Fruit fly (Drosophila melanogaster) whole organism, wandering third instar larva: Measurements from ENCODE around the gene mRpL9.

Source experiments
- Abd-B ChIP-seq: fragments of >200 bp; optimal IDR thresholded peaks from 2 replicates; lab custom pipeline; 2017; ENCODE audit warnings: missing biosample characterization, missing genetic modification characterization
- CG32264 ChIP-seq: fragments of 200-800 bp; sonication (Bioruptor generic); optimal IDR thresholded peaks from 2 replicates; lab custom pipeline; 2016; ENCODE audit warnings: missing biosample characterization, missing genetic modification characterization
- CG9705 ChIP-seq: fragments of 200-800 bp; sonication (Bioruptor generic); optimal IDR thresholded peaks from 2 replicates; lab custom pipeline; 2018; ENCODE audit warnings: missing biosample characterization, mild to moderate bottlenecking, missing genetic modification characterization
- CrebA ChIP-seq: fragments of 200-800 bp; sonication (Bioruptor generic); optimal IDR thresholded peaks from 2 replicates; lab custom pipeline; 2016; ENCODE audit warnings: missing biosample characterization, mild to moderate bottlenecking, missing genetic modification characterization, borderline replicate concordance
- Dfd ChIP-seq: fragments of >200 bp; optimal IDR thresholded peaks from 2 replicates; lab custom pipeline; 2017; ENCODE audit warnings: missing biosample characterization, missing genetic modification characterization
- Dif ChIP-seq: fragments of 200-275, 200-300 bp; sonication (Bioruptor generic); optimal IDR thresholded peaks from 2 replicates; lab custom pipeline; 2018; ENCODE audit warnings: missing biosample characterization, missing genetic modification characterization; ENCODE audit not compliant: partially characterized antibody
- GATAd ChIP-seq: sonication (Bioruptor generic); optimal IDR thresholded peaks from 2 replicates; lab custom pipeline; 2016; ENCODE audit warnings: missing biosample characterization, missing genetic modification characterization
- HLH106 ChIP-seq: fragments of 200-800 bp; optimal IDR thresholded peaks from 3 replicates; lab custom pipeline; 2019; ENCODE audit warnings: missing biosample characterization, mild to moderate bottlenecking, missing genetic modification characterization, moderate library complexity
- Hnf4 ChIP-seq: fragments of 200-800 bp; sonication (Bioruptor generic); optimal IDR thresholded peaks from 2 replicates; lab custom pipeline; 2016; ENCODE audit warnings: missing biosample characterization, mild to moderate bottlenecking, missing genetic modification characterization
- Hr78 ChIP-seq: fragments of >200 bp; optimal IDR thresholded peaks from 2 replicates; lab custom pipeline; 2017; ENCODE audit warnings: missing biosample characterization, missing genetic modification characterization
- Hr83 ChIP-seq: fragments of 200-300 bp; sonication (Bioruptor generic); optimal IDR thresholded peaks from 2 replicates; lab custom pipeline; 2016; ENCODE audit warnings: missing biosample characterization, mild to moderate bottlenecking, missing genetic modification characterization, moderate library complexity; ENCODE audit not compliant: poor library complexity, severe bottlenecking
- Jra ChIP-seq: sonication (Bioruptor generic); optimal IDR thresholded peaks from 2 replicates; lab custom pipeline; 2016; ENCODE audit warnings: missing biosample characterization, missing genetic modification characterization
- Mio ChIP-seq: sonication (Bioruptor generic); optimal IDR thresholded peaks from 2 replicates; lab custom pipeline; 2016; ENCODE audit warnings: missing biosample characterization, missing genetic modification characterization
- Myc ChIP-seq: fragments of >200 bp; optimal IDR thresholded peaks from 2 replicates; lab custom pipeline; 2017
- N ChIP-seq: fragments of >200 bp; optimal IDR thresholded peaks from 2 replicates; lab custom pipeline; 2018; ENCODE audit warnings: missing biosample characterization, missing external identifiers, missing genetic modification characterization
- OdsH ChIP-seq: fragments of 200-800 bp; sonication (Bioruptor generic); optimal IDR thresholded peaks from 2 replicates; lab custom pipeline; 2016; ENCODE audit warnings: missing biosample characterization, mild to moderate bottlenecking, missing genetic modification characterization
- Rel ChIP-seq, 2 experiments: fragments of 200-800 bp; sonication (Bioruptor generic) in 1 of 2; optimal IDR thresholded peaks; 2 replicates in 1 of 2; 3 replicates in 1 of 2; lab custom pipeline; 2016 to 2019; ENCODE audit warnings: mild to moderate bottlenecking in 2 of 2, missing biosample characterization in 2 of 2, missing genetic modification characterization in 2 of 2, moderate library complexity in 1 of 2
- Sp1 ChIP-seq: fragments of 200-800 bp; sonication (Bioruptor generic); optimal IDR thresholded peaks from 3 replicates; lab custom pipeline; 2019; ENCODE audit warnings: missing biosample characterization, mild to moderate bottlenecking, missing genetic modification characterization, moderate library complexity
- Vsx2 ChIP-seq: fragments of 200-300, 225-300 bp; sonication (Bioruptor generic); optimal IDR thresholded peaks from 2 replicates; lab custom pipeline; 2018; ENCODE audit warnings: missing biosample characterization, missing genetic modification characterization; ENCODE audit not compliant: partially characterized antibody
- br ChIP-seq: fragments of 200-800 bp; sonication (Bioruptor generic); optimal IDR thresholded peaks from 2 replicates; lab custom pipeline; 2016; ENCODE audit warnings: missing biosample characterization, missing genetic modification characterization
- dl ChIP-seq, 2 experiments: fragments of 175-275, 200-275 bp in 1 of 2; fragments of 200-275 bp in 1 of 2; sonication (Bioruptor generic); optimal IDR thresholded peaks; lab custom pipeline; 2018; ENCODE audit warnings: mild to moderate bottlenecking in 2 of 2, missing biosample characterization in 2 of 2, missing genetic modification characterization in 2 of 2, moderate library complexity in 2 of 2; ENCODE audit not compliant: partially characterized antibody in 2 of 2, insufficient read depth in 1 of 2
- dmrt93B ChIP-seq: fragments of 200-800 bp; sonication (Bioruptor generic); optimal IDR thresholded peaks from 2 replicates; lab custom pipeline; 2018; ENCODE audit warnings: missing biosample characterization, mild to moderate bottlenecking, missing genetic modification characterization
- dsf ChIP-seq: sonication (Bioruptor generic); optimal IDR thresholded peaks from 2 replicates; lab custom pipeline; 2016; ENCODE audit warnings: missing biosample characterization, missing genetic modification characterization, borderline replicate concordance
- ey ChIP-seq: fragments of 200-800 bp; sonication (Bioruptor generic); optimal IDR thresholded peaks from 2 replicates; lab custom pipeline; 2016; ENCODE audit warnings: missing biosample characterization, missing genetic modification characterization
- foxo ChIP-seq, 2 experiments: fragments of 200-800 bp; sonication (Bioruptor generic); optimal IDR thresholded peaks; 2 replicates in 1 of 2; 3 replicates in 1 of 2; lab custom pipeline; 2016 to 2017; ENCODE audit warnings: missing biosample characterization in 2 of 2, missing genetic modification characterization in 2 of 2
- fru ChIP-seq: fragments of 200-800 bp; sonication (Bioruptor generic); optimal IDR thresholded peaks from 3 replicates; lab custom pipeline; 2016; ENCODE audit warnings: missing biosample characterization, mild to moderate bottlenecking, missing genetic modification characterization
- h ChIP-seq: fragments of 200-800 bp; sonication (Bioruptor generic); optimal IDR thresholded peaks from 3 replicates; lab custom pipeline; 2016; ENCODE audit warnings: missing biosample characterization, mild to moderate bottlenecking, missing genetic modification characterization
- jim ChIP-seq: fragments of 175-275, 200-325 bp; sonication (Bioruptor generic); optimal IDR thresholded peaks from 2 replicates; lab custom pipeline; 2016; ENCODE audit warnings: missing biosample characterization, mild to moderate bottlenecking, missing genetic modification characterization
- pan ChIP-seq: fragments of >200 bp; optimal IDR thresholded peaks from 2 replicates; lab custom pipeline; 2017
- psq ChIP-seq: fragments of 200-800 bp; sonication (Bioruptor generic); optimal IDR thresholded peaks from 3 replicates; lab custom pipeline; 2017; ENCODE audit warnings: missing biosample characterization, mild to moderate bottlenecking, missing genetic modification characterization, moderate library complexity
- rgr ChIP-seq: fragments of 200-800 bp; sonication (Bioruptor generic); optimal IDR thresholded peaks from 3 replicates; lab custom pipeline; 2016; ENCODE audit warnings: missing biosample characterization, mild to moderate bottlenecking, missing genetic modification characterization
- sage ChIP-seq: fragments of 200-800 bp; sonication (Bioruptor generic); optimal IDR thresholded peaks from 2 replicates; lab custom pipeline; 2016; ENCODE audit warnings: missing biosample characterization, mild to moderate bottlenecking, missing genetic modification characterization
- sv ChIP-seq: fragments of 200-800 bp; sonication (Bioruptor generic); optimal IDR thresholded peaks from 3 replicates; lab custom pipeline; 2016; ENCODE audit warnings: missing biosample characterization, missing genetic modification characterization
- usp ChIP-seq: fragments of >200 bp; optimal IDR thresholded peaks from 2 replicates; lab custom pipeline; 2017; ENCODE audit warnings: missing biosample characterization, missing genetic modification characterization
- woc ChIP-seq: sonication (Bioruptor generic); optimal IDR thresholded peaks from 2 replicates; lab custom pipeline; 2016; ENCODE audit warnings: missing biosample characterization, mild to moderate bottlenecking, missing genetic modification characterization

mRpL9 gene

dm6 chr3R:15371833-15372232 lies 41.3 kb downstream of the mRpL9 start, which contains the start of the genes Ccm3 and CG6136:
TSS of gene Ccm3 (plus strand) at chr3R:15371957.
TSS of gene CG6136 (minus strand) at chr3R:15372212.
- no peak for TF ChIP-seq Hnf4 (GFP tag; lab: Kevin White, UChicago)
- TF ChIP-seq dsf (GFP tag; lab: Kevin White, UChicago), result no peak
- peak; percentile 4 for TF ChIP-seq Mio (GFP tag; lab: Kevin White, UChicago)
- peak; percentile 18 for TF ChIP-seq psq (GFP tag; lab: Kevin White, UChicago)
- peak; percentile 76 for TF ChIP-seq h (GFP tag; lab: Kevin White, UChicago)
- peak; percentile 68 for TF ChIP-seq rgr (GFP tag; lab: Kevin White, UChicago)
- TF ChIP-seq Abd-B (GFP tag; lab: Kevin White, UChicago), result no peak
- no peak for TF ChIP-seq Hr78
- TF ChIP-seq fru (GFP tag; lab: Kevin White, UChicago), result peak; percentile 50
- peak; percentile 71 for TF ChIP-seq br (GFP tag; lab: Kevin White, UChicago)
- TF ChIP-seq Hr83 (GFP tag; lab: Kevin White, UChicago), result peak; percentile 81
- peak; percentile 36 for TF ChIP-seq OdsH (GFP tag; lab: Kevin White, UChicago)
- no peak for TF ChIP-seq Vsx2
- TF ChIP-seq HLH106 (tag; lab: Kevin White, UChicago), result peak; percentile 44
- TF ChIP-seq N, result no peak
- TF ChIP-seq ey (GFP tag; lab: Kevin White, UChicago), result peak; percentile 5
- TF ChIP-seq Sp1 (GFP tag; lab: Kevin White, UChicago), result peak; percentile 54
- TF ChIP-seq Jra (GFP tag; lab: Kevin White, UChicago), result no peak
- no peak for TF ChIP-seq Rel (GFP tag; optimal IDR thresholded peaks at IDR 0.05; lab: Kevin White, UChicago)
- TF ChIP-seq Rel (tag; optimal IDR thresholded peaks at IDR 0.05; lab: Kevin White, UChicago), result peak; percentile 40
- TF ChIP-seq CG9705 (GFP tag; lab: Kevin White, UChicago), result peak; percentile 20
- TF ChIP-seq foxo (GFP tag; optimal IDR thresholded peaks at IDR 0.05; lab: Kevin White, UChicago), result peak in 1 of 2 experiments; percentile 48

dm6 chr3R:15374397-15374796 lies 43.9 kb downstream of the mRpL9 start, which contains the start of gene Rbp:
TSS of gene Rbp (plus strand) at chr3R:15374635.
- TF ChIP-seq sv, result no peak
- no peak for TF ChIP-seq jim (GFP tag; lab: Kevin White, UChicago)
- no peak for TF ChIP-seq rgr (GFP tag; lab: Kevin White, UChicago)
- TF ChIP-seq fru (GFP tag; lab: Kevin White, UChicago), result no peak
- no peak for TF ChIP-seq CG9705 (GFP tag; lab: Kevin White, UChicago)
- TF ChIP-seq Dfd (GFP tag; lab: Kevin White, UChicago), result no peak
- TF ChIP-seq Dif (GFP tag; lab: Kevin White, UChicago), result peak; percentile 21
- TF ChIP-seq h (GFP tag; lab: Kevin White, UChicago), result no peak

- TF ChIP-seq woc (no peak), jim (GFP tag; lab: Kevin White, UChicago) (no peak), Jra (GFP tag; lab: Kevin White, UChicago) (no peak), sage (GFP tag; lab: Kevin White, UChicago) (no peak), Hnf4 (GFP tag; lab: Kevin White, UChicago) (no peak), Vsx2 (no peak), CG9705 (GFP tag; lab: Kevin White, UChicago) (no peak), dl (GFP tag; optimal IDR thresholded peaks at IDR 0.05; lab: Kevin White, UChicago; ENCODE audit: insufficient read depth in 1 of 2, partially characterized antibody in 2 of 2) (no peak), Rel (GFP tag; optimal IDR thresholded peaks at IDR 0.05; lab: Kevin White, UChicago) (no peak), Rel (tag; optimal IDR thresholded peaks at IDR 0.05; lab: Kevin White, UChicago) (no peak), Hr78 (no peak), Sp1 (GFP tag; lab: Kevin White, UChicago) (no peak), ey (GFP tag; lab: Kevin White, UChicago) (no peak), pan (lab: Kevin White, UChicago) (no peak), GATAd (no peak), N (no peak), usp (GFP tag; lab: Kevin White, UChicago) (no peak), psq (GFP tag; lab: Kevin White, UChicago) (no peak), HLH106 (tag; lab: Kevin White, UChicago) (no peak), Abd-B (GFP tag; lab: Kevin White, UChicago) (no peak), Dfd (GFP tag; lab: Kevin White, UChicago) (no peak)
Observed at dm6 chr3R:15375470-15375869, 44.9 kb downstream of the mRpL9 start.

dm6 chr3R:15379071-15379470 lies 48.5 kb downstream of the mRpL9 start:
- TF ChIP-seq dmrt93B (GFP tag; lab: Kevin White, UChicago) (no peak), Sp1 (GFP tag; lab: Kevin White, UChicago) (no peak), OdsH (GFP tag; lab: Kevin White, UChicago) (no peak), Mio (GFP tag; lab: Kevin White, UChicago) (no peak), Myc (lab: Kevin White, UChicago) (no peak), Vsx2 (no peak), CrebA (GFP tag; lab: Kevin White, UChicago) (no peak), foxo (GFP tag; optimal IDR thresholded peaks at IDR 0.05; lab: Kevin White, UChicago) (no peak), CG32264 (GFP tag; lab: Kevin White, UChicago) (no peak), Rel (GFP tag; optimal IDR thresholded peaks at IDR 0.05; lab: Kevin White, UChicago) (no peak), Rel (tag; optimal IDR thresholded peaks at IDR 0.05; lab: Kevin White, UChicago) (no peak), woc (no peak)
